Worm (Caenorhabditis elegans) whole organism, early embryonic: ENCODE data around the gene msp-152.

ENCODE experiments used
- B0310.2 ChIP-seq: sonication (generic microtip); optimal IDR thresholded peaks from 2 replicates; lab custom pipeline; 2016; ENCODE audit warnings: mild to moderate bottlenecking, missing genetic modification characterization, missing compliant biosample characterization
- ceh-36 ChIP-seq: sonication (generic microtip); optimal IDR thresholded peaks from 2 replicates; lab custom pipeline; 2016; ENCODE audit warnings: missing genetic modification characterization, inconsistent platforms, missing compliant biosample characterization
- hmg-4 ChIP-seq: fragments of 200-800 bp; sonication (Bioruptor generic); optimal IDR thresholded peaks from 2 replicates; lab custom pipeline; 2018; ENCODE audit warnings: mild to moderate bottlenecking, missing genetic modification characterization, missing compliant biosample characterization
- hnd-1 ChIP-seq: sonication (generic microtip); optimal IDR thresholded peaks from 2 replicates; lab custom pipeline; 2016; ENCODE audit warnings: missing genetic modification characterization, missing compliant biosample characterization
- pes-1 ChIP-seq: fragments of 200-800 bp; sonication (Bioruptor generic); IDR thresholded peaks from 2 replicates; pipeline ENCODE4 v1.3.6; 2022; ENCODE audit warnings: missing genetic modification reagents, missing genetic modification characterization, missing compliant biosample characterization
- scrt-1 ChIP-seq: fragments of 200-800 bp; sonication (Bioruptor generic); IDR thresholded peaks from 2 replicates; pipeline ENCODE4 v1.3.6; 2022; ENCODE audit warnings: missing genetic modification characterization, missing compliant biosample characterization
- tbx-37 ChIP-seq: fragments of 200-800 bp; sonication (Bioruptor generic); conservative IDR thresholded peaks from 2 replicates; pipeline ENCODE4 v1.3.6; 2022; ENCODE audit warnings: missing genetic modification reagents, missing genetic modification characterization, missing compliant biosample characterization

The msp-152 gene

DNA sequence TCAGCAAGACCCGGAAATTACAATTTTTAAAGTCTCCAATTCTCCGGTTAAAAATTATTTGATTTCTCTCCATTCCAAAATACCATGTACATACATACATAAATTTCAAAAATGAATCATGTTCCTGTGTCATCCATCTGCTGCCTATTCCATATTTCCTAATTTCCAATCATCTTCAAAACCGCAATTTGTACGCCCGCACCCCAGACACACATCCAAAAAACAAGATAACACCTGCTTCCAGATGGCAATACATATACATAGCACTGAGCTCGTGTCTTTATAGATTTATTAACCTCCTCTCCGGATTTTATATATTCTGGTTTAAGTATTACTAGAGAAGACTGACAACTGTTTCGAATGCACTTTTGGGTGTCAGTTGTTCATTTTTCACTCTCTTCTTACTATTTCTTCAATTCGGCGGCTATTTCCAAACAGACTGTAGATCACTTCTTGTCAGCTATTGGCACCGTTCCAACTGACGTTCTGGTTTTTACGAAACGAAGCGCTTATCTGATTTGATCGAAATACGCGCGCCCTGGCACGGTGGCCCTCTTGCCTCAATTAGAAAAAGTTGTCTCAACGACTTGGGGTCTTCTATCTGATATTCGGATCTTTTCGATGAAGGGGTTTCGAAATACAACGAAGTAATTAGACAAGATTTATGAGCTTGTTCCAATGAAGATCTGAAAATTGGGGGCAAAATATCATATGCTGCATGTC is 49.0 kb downstream of the msp-152 start:
- TF ChIP-seq ceh-36 (no peak), hnd-1 (tag; lab: Kevin White, UChicago) (no peak), B0310.2 (tag; lab: Kevin White, UChicago) (no peak), scrt-1 (GFP tag; lab: Robert Waterston, UW) (no peak), hmg-4 (no peak), pes-1 (GFP tag; lab: Robert Waterston, UW) (no peak), tbx-37 (GFP tag; lab: Robert Waterston, UW) (no peak)
